Fruit fly (Drosophila melanogaster) whole organism, embryonic: Measurements from ENCODE around the gene ohgt.

ENCODE experiments used
- CG11560 ChIP-seq: fragments of 200-800 bp; sonication (Bioruptor generic); IDR thresholded peaks from 3 replicates; pipeline ENCODE4 v1.3.6; 2022; ENCODE audit warnings: missing biosample characterization, missing genetic modification characterization
- CG7963 ChIP-seq: fragments of 200-800 bp; sonication (Bioruptor generic); IDR thresholded peaks from 3 replicates; pipeline ENCODE4 v1.3.6; 2022; ENCODE audit warnings: missing biosample characterization, missing genetic modification characterization; ENCODE audit not compliant: partially characterized antibody
- Ets97D ChIP-seq: fragments of 200-800 bp; sonication (Bioruptor generic); optimal IDR thresholded peaks from 3 replicates; lab custom pipeline; 2016; ENCODE audit warnings: missing biosample characterization, missing genetic modification characterization
- HLH4C ChIP-seq: fragments of 200-800 bp; sonication (Bioruptor generic); IDR thresholded peaks from 3 replicates; pipeline ENCODE4 v1.3.6; 2022; ENCODE audit warnings: missing biosample characterization, missing genetic modification characterization; ENCODE audit not compliant: partially characterized antibody
- Hr51 ChIP-seq, 2 experiments: fragments of 200-800 bp; sonication (Bioruptor generic); optimal IDR thresholded peaks; 2 replicates in 1 of 2; 3 replicates in 1 of 2; lab custom pipeline; 2016 to 2018; ENCODE audit warnings: missing biosample characterization in 2 of 2, missing genetic modification characterization in 2 of 2, mild to moderate bottlenecking in 1 of 2, moderate library complexity in 1 of 2

- TF ChIP-seq Ets97D, result no peak
- TF ChIP-seq CG11560 (tag; lab: Robert Waterston, UW), result no peak
- TF ChIP-seq HLH4C (GFP tag; lab: Robert Waterston, UW), result no peak
- TF ChIP-seq Hr51 (GFP tag; optimal IDR thresholded peaks at IDR 0.05; lab: Kevin White, UChicago), result no peak
- TF ChIP-seq CG7963 (GFP tag; lab: Robert Waterston, UW), result no peak
Observed at dm6 chr3R:10082549-10083075, 33.6 kb downstream of the ohgt start.
